Worm (Caenorhabditis elegans): Measurements from ENCODE around the gene srlf-7.

Gene srlf-7

ce11 chrIV:7212769-7213168, 23.7 kb downstream of the srlf-7 start:
- peak; percentile 37 for TF ChIP-seq nhr-80 (tag; optimal IDR thresholded peaks at IDR 0.05)
- TF ChIP-seq ztf-3 (GFP tag; optimal IDR thresholded peaks at IDR 0.05) = no peak

ce11 chrIV:7216210-7216609, 27.1 kb downstream of the srlf-7 start:
- TF ChIP-seq ztf-22 (GFP tag; optimal IDR thresholded peaks at IDR 0.05) (no peak), chd-7 (tag; optimal IDR thresholded peaks at IDR 0.05) (no peak), rec-8 (tag; optimal IDR thresholded peaks at IDR 0.05) (no peak), B0336.3 (GFP tag; IDR thresholded peaks at IDR 0.05) (no peak), akir-1 (GFP tag; optimal IDR thresholded peaks at IDR 0.05) (no peak), ama-1 (optimal IDR thresholded peaks at IDR 0.05) (no peak), ama-1 (GFP tag; optimal IDR thresholded peaks at IDR 0.05) (no peak), nhr-80 (tag; optimal IDR thresholded peaks at IDR 0.05) (no peak)

- TF ChIP-seq akir-1 (GFP tag; optimal IDR thresholded peaks at IDR 0.05) (no peak), ama-1 (optimal IDR thresholded peaks at IDR 0.05) (no peak), ama-1 (GFP tag; optimal IDR thresholded peaks at IDR 0.05) (no peak), C06A6.2 (GFP tag; conservative IDR thresholded peaks at IDR 0.05) (no peak), chd-7 (tag; optimal IDR thresholded peaks at IDR 0.05) (no peak), lin-54 (GFP tag; optimal IDR thresholded peaks at IDR 0.05) (no peak), dpff-1 (tag; optimal IDR thresholded peaks at IDR 0.05) (no peak), F55B11.4 (tag; optimal IDR thresholded peaks at IDR 0.05; ENCODE audit: borderline replicate concordance, insufficient read depth) (no peak), attf-6 (GFP tag; IDR thresholded peaks at IDR 0.05) (no peak), hlh-12 (tag; optimal IDR thresholded peaks at IDR 0.05) (no peak), unc-62 (GFP tag; optimal IDR thresholded peaks at IDR 0.05) (no peak), lir-1 (GFP tag; conservative IDR thresholded peaks at IDR 0.05) (no peak), snpc-3.4 (tag; optimal IDR thresholded peaks at IDR 0.05) (no peak), cebp-2 (GFP tag; IDR thresholded peaks at IDR 0.05) (no peak), let-607 (tag; optimal IDR thresholded peaks at IDR 0.05) (no peak)
These were observed 30.5 kb downstream of the srlf-7 start, which contains the start of the genes glb-23 and R13A1.1 for ce11 chrIV:7219398-7220087. TSS of gene glb-23 (minus strand) at chrIV:7219498. TSS of gene R13A1.1 (plus strand) at chrIV:7220037.

ce11 chrIV:7222088-7222487, 33.0 kb downstream of the srlf-7 start:
- no peak for TF ChIP-seq nhr-27 (tag; optimal IDR thresholded peaks at IDR 0.05)
- no peak for TF ChIP-seq lin-35 (GFP tag; optimal IDR thresholded peaks at IDR 0.05)
- TF ChIP-seq T07F8.4 (tag; optimal IDR thresholded peaks at IDR 0.05) = no peak
- no peak for TF ChIP-seq rcor-1 (GFP tag; IDR thresholded peaks at IDR 0.05)
- no peak for TF ChIP-seq die-1 (tag; optimal IDR thresholded peaks at IDR 0.05)
- TF ChIP-seq ceh-27 (GFP tag; optimal IDR thresholded peaks at IDR 0.05) = no peak
- TF ChIP-seq ztf-25 (GFP tag; IDR thresholded peaks at IDR 0.05) = no peak
- TF ChIP-seq Y53G8AR.9 (GFP tag; conservative IDR thresholded peaks at IDR 0.05) = no peak
- no peak for TF ChIP-seq B0035.1 (tag; optimal IDR thresholded peaks at IDR 0.05)
- no peak for TF ChIP-seq nfya-2 (GFP tag; IDR thresholded peaks at IDR 0.05)
- no peak for TF ChIP-seq nhr-90 (tag; optimal IDR thresholded peaks at IDR 0.05)

ce11 chrIV:7227072-7227471, 38.0 kb downstream of the srlf-7 start, which contains the start of gene R13A1.10:
TSS of gene R13A1.10 (minus strand) at chrIV:7227172.
- TF ChIP-seq gei-17 (GFP tag; optimal IDR thresholded peaks at IDR 0.05) (no peak), C06A6.2 (GFP tag; conservative IDR thresholded peaks at IDR 0.05) (no peak), ceh-58 (GFP tag; IDR thresholded peaks at IDR 0.05) (no peak), F55B11.4 (tag; optimal IDR thresholded peaks at IDR 0.05; ENCODE audit: borderline replicate concordance, insufficient read depth) (no peak), hsf-1 (GFP tag; IDR thresholded peaks at IDR 0.05) (no peak), F57C9.4 (tag; optimal IDR thresholded peaks at IDR 0.05) (no peak), T26A5.8 (tag; optimal IDR thresholded peaks at IDR 0.05) (no peak), K11D2.4 (GFP tag; IDR thresholded peaks at IDR 0.05) (no peak), sdz-38 (tag; optimal IDR thresholded peaks at IDR 0.05) (no peak), rpc-1 (optimal IDR thresholded peaks at IDR 0.05) (no peak), rpc-1 (tag; optimal IDR thresholded peaks at IDR 0.05) (no peak), aptf-2 (GFP tag; conservative IDR thresholded peaks at IDR 0.05) (no peak), egl-18 (GFP tag; IDR thresholded peaks at IDR 0.05) (no peak), lin-26 (GFP tag; IDR thresholded peaks at IDR 0.05) (no peak), dpl-1 (GFP tag; optimal IDR thresholded peaks at IDR 0.05) (no peak)
